Worm (Caenorhabditis elegans): ENCODE measurements around the gene daf-19.

daf-19 gene

DNA sequence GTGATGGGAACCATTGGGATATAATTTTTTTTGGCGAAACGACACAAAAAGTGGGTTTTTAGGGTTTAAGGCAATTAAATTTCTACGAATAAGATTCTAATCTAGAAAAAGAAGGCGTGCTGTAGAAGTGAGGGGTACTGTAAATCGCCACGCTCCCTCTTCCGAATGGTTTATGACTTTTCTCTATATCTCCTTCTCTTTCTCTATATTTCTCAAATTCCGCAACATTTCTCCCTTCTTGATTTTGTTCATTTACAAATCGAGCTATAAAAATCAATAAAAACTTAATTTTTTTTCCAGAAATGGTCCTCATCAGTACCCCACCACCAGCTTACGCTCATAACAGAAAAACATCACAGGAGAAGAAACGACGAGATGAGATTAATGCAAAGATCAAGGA is 49.0 kb upstream of the daf-19 start, which contains the start of gene ref-1:
ref-1 (plus strand) TSS at position 301 of the 400 bp plus-strand sequence.
- TF ChIP-seq unc-39 (tag; optimal IDR thresholded peaks at IDR 0.05) (no peak), nhr-237 (tag; optimal IDR thresholded peaks at IDR 0.05) (no peak), fkh-2 (tag; optimal IDR thresholded peaks at IDR 0.05) (no peak), nhr-25 (tag; optimal IDR thresholded peaks at IDR 0.05) (no peak), elt-1 (tag; optimal IDR thresholded peaks at IDR 0.05) (no peak), R02D3.7 (tag; optimal IDR thresholded peaks at IDR 0.05) (no peak), nhr-12 (tag; optimal IDR thresholded peaks at IDR 0.05) (no peak), lsy-12 (tag; optimal IDR thresholded peaks at IDR 0.05) (no peak), nhr-28 (tag; optimal IDR thresholded peaks at IDR 0.05) (no peak), nhr-67 (tag; optimal IDR thresholded peaks at IDR 0.05) (no peak), eor-1 (tag; optimal IDR thresholded peaks at IDR 0.05) (no peak), unc-62 (GFP tag; optimal IDR thresholded peaks at IDR 0.05) (no peak), sea-2 (GFP tag; optimal IDR thresholded peaks at IDR 0.05) (no peak), nhr-77 (tag; optimal IDR thresholded peaks at IDR 0.05) (no peak), nfya-1 (tag; optimal IDR thresholded peaks at IDR 0.05; ENCODE audit: insufficient read depth) (no peak)

DNA sequence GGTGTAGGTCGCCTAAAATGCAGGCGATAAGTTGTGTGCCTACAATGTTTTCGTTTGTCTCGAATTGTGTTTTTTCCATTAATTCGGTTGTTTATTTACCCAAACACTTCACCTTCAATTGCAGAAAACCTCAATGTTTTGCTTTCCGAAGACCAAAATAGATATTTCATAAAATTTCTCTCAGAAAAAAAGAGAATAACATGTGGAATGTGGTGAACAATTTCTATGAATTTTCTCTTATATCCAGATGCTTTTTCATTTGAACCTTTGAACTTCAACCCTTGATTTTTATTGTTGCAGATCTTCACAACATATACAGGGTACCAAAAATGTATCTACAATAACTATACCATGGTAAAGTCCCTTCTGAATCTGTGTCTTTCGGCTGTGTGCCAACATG is 37.3 kb upstream of the daf-19 start, which contains the start of gene T01E8.1:
T01E8.1 (plus strand) TSS at position 301 of the 400 bp plus-strand sequence.
- TF ChIP-seq nfya-1 (tag; optimal IDR thresholded peaks at IDR 0.05; ENCODE audit: insufficient read depth), result no peak
- no peak for TF ChIP-seq nhr-237 (tag; optimal IDR thresholded peaks at IDR 0.05)
- TF ChIP-seq lsy-12 (tag; optimal IDR thresholded peaks at IDR 0.05), result no peak
- TF ChIP-seq egl-5 (tag; optimal IDR thresholded peaks at IDR 0.05), result no peak
- no peak for TF ChIP-seq hmg-11 (tag; optimal IDR thresholded peaks at IDR 0.05)

DNA sequence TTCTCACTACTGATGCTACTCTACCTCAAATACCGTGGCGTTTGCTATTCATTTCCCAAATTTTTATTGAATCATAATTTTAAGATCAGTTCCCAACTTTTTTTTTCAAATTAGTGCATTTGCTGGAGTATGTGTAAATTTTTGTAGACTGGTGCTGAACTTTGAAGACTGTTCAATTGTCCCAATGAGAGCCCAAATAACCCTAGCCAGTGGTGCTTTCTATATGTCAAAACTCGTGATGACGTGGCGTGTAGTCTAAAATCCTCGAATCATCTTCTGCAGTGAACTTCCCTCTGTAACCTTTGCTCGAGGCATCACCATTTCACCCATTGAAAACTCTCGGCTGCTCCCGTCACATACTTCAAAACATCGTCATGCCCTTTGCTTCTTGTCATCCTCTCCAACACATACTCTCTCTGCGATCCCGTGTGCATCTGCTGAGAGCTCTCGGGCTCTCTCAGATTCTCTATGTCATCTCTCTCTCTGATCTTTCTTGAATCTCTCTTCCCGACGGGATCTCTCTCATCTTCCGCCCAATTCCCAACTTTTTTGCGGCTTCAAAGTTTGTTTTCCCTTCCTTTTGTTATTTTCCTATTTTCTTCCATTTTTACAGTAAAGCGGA is 35.4 kb upstream of the daf-19 start:
- TF ChIP-seq lin-39 (tag; optimal IDR thresholded peaks at IDR 0.05) (no peak), fos-1 (tag; optimal IDR thresholded peaks at IDR 0.05) (no peak), lin-15B (tag; optimal IDR thresholded peaks at IDR 0.05) (no peak), pha-4 (tag; optimal IDR thresholded peaks at IDR 0.05) (peak; percentile 35), nhr-11 (tag; optimal IDR thresholded peaks at IDR 0.05) (peak; percentile 43), eor-1 (tag; optimal IDR thresholded peaks at IDR 0.05) (no peak), nhr-12 (tag; optimal IDR thresholded peaks at IDR 0.05) (no peak)

DNA sequence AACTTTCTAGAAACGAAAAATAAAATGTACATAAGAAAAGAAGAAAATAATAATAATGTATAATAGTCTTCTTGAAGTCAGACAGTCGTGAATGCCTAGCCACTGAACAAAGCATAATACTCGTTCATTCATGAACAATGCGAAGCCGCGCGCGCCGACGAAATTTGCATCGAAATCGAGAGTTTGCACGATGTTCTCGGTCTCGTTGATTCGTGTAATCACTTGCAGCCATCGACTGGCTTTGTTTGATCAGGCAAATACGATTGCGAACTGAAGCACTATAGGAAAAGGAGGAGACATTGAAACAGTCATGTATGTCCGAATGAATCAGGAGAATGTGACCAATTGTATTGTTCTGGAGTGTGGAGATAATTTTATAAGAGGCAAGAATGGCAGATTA is 34.6 kb upstream of the daf-19 start:
- TF ChIP-seq jun-1 (tag; optimal IDR thresholded peaks at IDR 0.05), result no peak
- peak; percentile 40 for TF ChIP-seq nhr-25 (tag; optimal IDR thresholded peaks at IDR 0.05)

DNA sequence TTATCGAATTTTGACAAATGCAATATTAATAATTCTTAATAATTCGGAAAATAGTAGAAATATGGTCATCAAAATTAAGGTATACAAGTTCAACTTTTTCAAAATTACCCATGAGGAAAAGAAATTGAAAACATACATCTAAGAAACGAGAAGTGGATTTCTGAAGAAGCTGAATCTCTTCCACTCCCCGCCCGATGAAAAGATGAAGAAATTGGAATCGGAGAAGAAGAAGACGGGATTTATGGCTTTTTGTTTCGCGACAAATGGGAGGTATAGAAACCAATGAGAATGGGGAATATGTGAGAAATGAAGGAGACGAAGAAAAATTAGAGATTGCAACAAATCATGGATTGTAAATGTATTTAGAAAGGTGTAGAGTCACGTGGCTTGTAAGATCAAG is 33.9 kb upstream of the daf-19 start:
- peak; percentile 20 for TF ChIP-seq nfya-1 (tag; optimal IDR thresholded peaks at IDR 0.05; ENCODE audit: insufficient read depth)
- no peak for TF ChIP-seq unc-62 (GFP tag; optimal IDR thresholded peaks at IDR 0.05)
- peak; percentile 26 for TF ChIP-seq egl-5 (tag; optimal IDR thresholded peaks at IDR 0.05)

DNA sequence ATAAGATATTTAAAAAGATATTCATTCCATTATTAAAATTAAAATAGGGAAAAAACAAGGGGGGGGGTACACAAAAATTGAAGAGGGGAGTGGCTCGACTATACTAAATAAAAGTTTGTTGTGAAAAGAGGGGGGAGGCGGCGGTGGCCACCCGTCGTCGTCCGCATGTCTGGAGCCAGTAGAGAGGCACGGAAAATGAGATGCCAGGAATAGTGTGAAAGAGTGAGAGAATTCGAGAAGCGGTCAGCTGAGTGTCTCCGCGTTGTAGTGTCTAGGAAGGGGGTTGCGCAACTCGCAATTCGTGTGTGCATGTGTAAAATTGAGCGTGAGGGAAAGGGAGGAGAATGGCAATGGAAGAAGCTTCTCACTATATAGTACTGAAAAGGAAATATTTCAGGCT is 33.1 kb upstream of the daf-19 start:
- peak; percentile 18 for TF ChIP-seq hmg-11 (tag; optimal IDR thresholded peaks at IDR 0.05)
- TF ChIP-seq elt-3 (tag; optimal IDR thresholded peaks at IDR 0.05), result no peak
- TF ChIP-seq lin-15B (tag; optimal IDR thresholded peaks at IDR 0.05), result peak; percentile 25
- peak; percentile 68 for TF ChIP-seq nfya-1 (tag; optimal IDR thresholded peaks at IDR 0.05; ENCODE audit: insufficient read depth)
- no peak for TF ChIP-seq tbx-2 (tag; optimal IDR thresholded peaks at IDR 0.05)
- TF ChIP-seq snpc-4 (tag; optimal IDR thresholded peaks at IDR 0.05), result peak; percentile 32

DNA sequence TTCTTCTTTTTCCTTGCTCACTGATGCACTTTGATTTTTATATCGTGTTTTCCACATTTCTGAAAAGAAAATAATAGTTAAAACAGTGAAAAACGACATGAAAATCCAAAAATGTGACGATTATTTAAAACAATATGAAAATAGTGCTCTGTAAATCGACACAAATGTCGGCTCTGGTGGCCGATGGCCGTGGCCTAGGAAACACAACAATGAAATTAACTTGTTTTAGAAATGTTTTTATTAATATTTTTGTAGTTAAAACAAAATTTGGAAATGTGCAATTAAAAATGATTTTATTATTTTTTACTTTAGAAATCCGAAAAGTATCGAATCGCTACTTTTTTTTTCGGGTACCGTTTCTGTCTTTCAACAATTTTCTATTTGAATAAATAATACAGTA is 31.6 kb upstream of the daf-19 start, which contains the start of gene arv-1:
arv-1 (minus strand) TSS at position 65 of the 400 bp plus-strand sequence.
- TF ChIP-seq nhr-25 (tag; optimal IDR thresholded peaks at IDR 0.05), result peak; percentile 6
- no peak for TF ChIP-seq nhr-67 (tag; optimal IDR thresholded peaks at IDR 0.05)
- TF ChIP-seq nhr-23 (tag; optimal IDR thresholded peaks at IDR 0.05), result peak; percentile 83
- TF ChIP-seq pha-4 (tag; optimal IDR thresholded peaks at IDR 0.05), result peak; percentile 65
- no peak for TF ChIP-seq daf-12 (tag; optimal IDR thresholded peaks at IDR 0.05)
- TF ChIP-seq nhr-77 (tag; optimal IDR thresholded peaks at IDR 0.05), result no peak
- TF ChIP-seq elt-2 (tag; optimal IDR thresholded peaks at IDR 0.05), result peak; percentile 15
- TF ChIP-seq ceh-16 (tag; optimal IDR thresholded peaks at IDR 0.05), result no peak
- TF ChIP-seq jun-1 (tag; optimal IDR thresholded peaks at IDR 0.05), result no peak
- peak; percentile 56 for TF ChIP-seq nfya-1 (tag; optimal IDR thresholded peaks at IDR 0.05; ENCODE audit: insufficient read depth)
- no peak for TF ChIP-seq fkh-2 (tag; optimal IDR thresholded peaks at IDR 0.05)
- TF ChIP-seq nhr-43 (tag; optimal IDR thresholded peaks at IDR 0.05; ENCODE audit: poor library complexity, severe bottlenecking), result peak; percentile 69
- peak; percentile 67 for TF ChIP-seq lin-15B (tag; optimal IDR thresholded peaks at IDR 0.05)
- TF ChIP-seq snpc-4 (tag; optimal IDR thresholded peaks at IDR 0.05), result peak; percentile 62
- TF ChIP-seq R02D3.7 (tag; optimal IDR thresholded peaks at IDR 0.05), result peak; percentile 91
- TF ChIP-seq ama-1 (optimal IDR thresholded peaks at IDR 0.05), result peak; percentile 32
- peak; percentile 55 for TF ChIP-seq pqm-1 (tag; optimal IDR thresholded peaks at IDR 0.05)
- no peak for TF ChIP-seq eor-1 (tag; optimal IDR thresholded peaks at IDR 0.05)
